Fruit fly (Drosophila melanogaster) whole organism, prepupa: ENCODE data around the gene CG13603.

Experiments used
- CG16779 ChIP-seq: fragments of 200-800 bp; sonication (Bioruptor generic); optimal IDR thresholded peaks from 3 replicates; lab custom pipeline; 2017; ENCODE audit warnings: missing biosample characterization, mild to moderate bottlenecking, missing genetic modification characterization
- CG3032 ChIP-seq: fragments of 200-800 bp; optimal IDR thresholded peaks from 2 replicates; lab custom pipeline; 2019; ENCODE audit warnings: missing biosample characterization, mild to moderate bottlenecking, missing genetic modification characterization, moderate library complexity
- CG4318 ChIP-seq: fragments of 200-800 bp; sonication (Bioruptor generic); optimal IDR thresholded peaks from 3 replicates; lab custom pipeline; 2017; ENCODE audit warnings: missing biosample characterization, mild to moderate bottlenecking, missing genetic modification characterization
- CG6163 ChIP-seq: fragments of 200-800 bp; sonication (Bioruptor generic); IDR thresholded peaks from 3 replicates; pipeline ENCODE4 v1.3.6; 2022; ENCODE audit warnings: missing biosample characterization, missing genetic modification characterization
- CG6276 ChIP-seq: fragments of 200-800 bp; sonication (Bioruptor generic); optimal IDR thresholded peaks from 2 replicates; lab custom pipeline; 2017; ENCODE audit warnings: missing biosample characterization, mild to moderate bottlenecking, missing genetic modification characterization
- Eip75B ChIP-seq: fragments of 200-800 bp; sonication (Bioruptor generic); optimal IDR thresholded peaks from 3 replicates; lab custom pipeline; 2016; ENCODE audit warnings: missing biosample characterization, missing genetic modification characterization
- Smox ChIP-seq: fragments of 200-800 bp; sonication (Bioruptor generic); optimal IDR thresholded peaks from 3 replicates; lab custom pipeline; 2016; ENCODE audit warnings: missing biosample characterization, missing genetic modification characterization
- Sox102F ChIP-seq: fragments of 200-800 bp; sonication (Bioruptor generic); optimal IDR thresholded peaks from 2 replicates; lab custom pipeline; 2016; ENCODE audit warnings: missing biosample characterization, mild to moderate bottlenecking, missing genetic modification characterization

DNA sequence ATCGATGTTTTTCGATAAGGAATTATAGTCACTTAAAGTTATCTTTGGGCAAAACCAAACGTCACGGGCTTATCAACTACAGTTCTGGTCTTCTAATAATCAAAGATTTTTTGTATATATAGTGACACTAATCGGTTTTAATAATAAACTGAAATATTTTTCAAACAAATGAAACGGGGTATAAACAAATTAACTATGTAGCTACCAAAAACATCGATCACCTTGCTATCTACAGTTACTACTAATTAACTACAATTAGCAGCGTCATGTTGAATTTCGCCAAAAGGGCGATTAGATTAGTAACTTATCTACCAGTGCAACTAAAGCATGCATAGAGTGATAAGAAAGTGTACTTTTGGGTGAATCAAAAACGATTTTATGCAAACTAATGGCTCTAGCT is 5.0 kb upstream of the CG13603 start:
- TF ChIP-seq CG3032 (tag; lab: Kevin White, UChicago) = no peak
- no peak for TF ChIP-seq CG4318
- TF ChIP-seq CG16779 (tag; lab: Kevin White, UChicago) = no peak
- no peak for TF ChIP-seq CG6163 (GFP tag; lab: Robert Waterston, UW)
- no peak for TF ChIP-seq Sox102F
- TF ChIP-seq Eip75B (GFP tag; lab: Kevin White, UChicago) = no peak
- no peak for TF ChIP-seq Smox (GFP tag; lab: Kevin White, UChicago)
- no peak for TF ChIP-seq CG6276 (GFP tag; lab: Kevin White, UChicago)
